Worm (Caenorhabditis elegans) whole organism, midembryonic: ENCODE measurements around the gene W05H9.2.

ENCODE experiments used
- cog-1 ChIP-seq: sonication (generic microtip); optimal IDR thresholded peaks from 2 replicates; lab custom pipeline; 2016; ENCODE audit warnings: missing genetic modification characterization, missing compliant biosample characterization
- flt-1 ChIP-seq: fragments of 200-800 bp; sonication (Bioruptor generic); IDR thresholded peaks from 2 replicates; pipeline ENCODE4 v1.3.6; 2022; ENCODE audit warnings: missing genetic modification characterization, missing compliant biosample characterization
- klf-2 ChIP-seq: fragments of 200-800 bp; sonication (Bioruptor generic); conservative IDR thresholded peaks from 2 replicates; pipeline ENCODE4 v1.3.6; 2022; ENCODE audit warnings: missing genetic modification reagents, missing genetic modification characterization, missing compliant biosample characterization
- med-1 ChIP-seq: sonication (generic microtip); optimal IDR thresholded peaks from 2 replicates; lab custom pipeline; 2017; ENCODE audit warnings: missing genetic modification characterization, mild to moderate bottlenecking, missing compliant biosample characterization, antibody characterized with exemption, missing genetic modification reagents; ENCODE audit not compliant: insufficient read depth
- tab-1 ChIP-seq: fragments of 200-800 bp; sonication (Bioruptor generic); IDR thresholded peaks from 2 replicates; pipeline ENCODE4 v1.3.6; 2022; ENCODE audit warnings: missing genetic modification characterization, missing compliant biosample characterization
- ztf-23 ChIP-seq: fragments of 200-800 bp; sonication (Bioruptor generic); IDR thresholded peaks from 2 replicates; pipeline ENCODE4 v1.3.6; 2022; ENCODE audit warnings: missing genetic modification reagents, missing genetic modification characterization, missing compliant biosample characterization
- ztf-29 ChIP-seq: fragments of 200-800 bp; sonication (Bioruptor generic); IDR thresholded peaks from 2 replicates; pipeline ENCODE4 v1.3.6; 2022; ENCODE audit warnings: missing genetic modification reagents, missing genetic modification characterization, missing compliant biosample characterization

DNA sequence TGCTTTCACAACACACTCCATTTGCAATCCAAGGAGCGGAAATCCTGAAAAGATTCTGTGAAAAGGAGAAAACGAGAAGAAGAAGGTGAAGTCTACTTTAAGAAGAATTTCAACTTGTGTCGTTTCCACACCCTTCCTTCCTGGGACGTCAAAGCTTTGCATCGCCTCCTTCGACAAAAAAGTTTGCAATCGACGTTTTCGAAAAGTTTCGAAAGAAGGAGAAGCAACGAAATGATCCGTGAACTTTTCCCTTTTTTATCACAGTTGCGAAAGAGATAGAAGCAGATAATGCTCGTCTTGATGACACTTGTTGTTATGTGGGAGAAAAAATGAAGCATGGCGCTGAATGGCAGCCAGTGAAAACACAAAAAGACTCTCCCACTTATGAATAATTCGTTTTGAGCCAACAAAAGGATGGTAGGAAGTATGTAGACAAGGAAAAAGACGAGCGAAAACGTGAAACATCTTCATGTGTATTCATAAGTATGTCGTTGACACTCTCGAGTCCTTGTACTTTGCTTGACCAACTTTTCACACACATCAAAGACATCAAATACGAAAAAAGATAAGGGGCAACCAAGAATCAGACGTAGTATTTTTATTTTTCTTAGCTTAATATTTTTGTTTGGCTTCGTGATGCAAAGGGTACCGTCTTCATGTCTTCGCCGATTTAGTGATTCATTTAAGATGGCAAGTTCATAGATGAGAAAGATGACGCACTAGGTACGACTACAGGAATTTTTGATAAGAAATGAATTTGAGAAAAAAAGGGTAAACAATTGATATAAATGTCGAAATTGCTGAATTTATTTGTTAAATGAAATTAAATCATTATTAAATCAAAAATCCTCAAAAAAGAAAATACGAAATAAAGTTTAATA, 17.8 kb upstream of the W05H9.2 start:
- TF ChIP-seq cog-1 (tag; lab: Kevin White, UChicago) = no peak
- no peak for TF ChIP-seq tab-1 (GFP tag; lab: Robert Waterston, UW)
- TF ChIP-seq ztf-23 (GFP tag; lab: Robert Waterston, UW) = no peak
- TF ChIP-seq flt-1 (GFP tag; lab: Robert Waterston, UW) = no peak
- TF ChIP-seq med-1 (GFP tag; lab: Kevin White, UChicago) = no peak
- TF ChIP-seq klf-2 (GFP tag; lab: Robert Waterston, UW) = no peak
- TF ChIP-seq ztf-29 (GFP tag; lab: Robert Waterston, UW) = no peak
